Worm (Caenorhabditis elegans): ENCODE measurements around the gene ztf-1.

ce11 chrIII:8792251-8792650 lies at the start of gene ztf-1:
- no peak for TF ChIP-seq nhr-237 (tag; optimal IDR thresholded peaks at IDR 0.05)
- no peak for TF ChIP-seq ceh-83 (GFP tag; optimal IDR thresholded peaks at IDR 0.05)
- no peak for TF ChIP-seq drap-1 (GFP tag; optimal IDR thresholded peaks at IDR 0.05)
- TF ChIP-seq M03D4.4 (tag; optimal IDR thresholded peaks at IDR 0.05), result no peak
- TF ChIP-seq mab-5 (tag; optimal IDR thresholded peaks at IDR 0.05), result no peak
- TF ChIP-seq unc-39 (tag; optimal IDR thresholded peaks at IDR 0.05), result no peak

Data from whole organism, mixed stage, embryonic.